Worm (Caenorhabditis elegans) whole organism, midembryonic: Measurements from ENCODE around the gene T10F2.2.

ENCODE experiments used
- T22C8.4 ChIP-seq: fragments of 200-800 bp; sonication (Bioruptor generic); IDR thresholded peaks from 2 replicates; pipeline ENCODE4 v1.3.6; 2022; ENCODE audit warnings: missing genetic modification characterization, missing compliant biosample characterization
- cog-1 ChIP-seq: sonication (generic microtip); optimal IDR thresholded peaks from 2 replicates; lab custom pipeline; 2016; ENCODE audit warnings: missing genetic modification characterization, missing compliant biosample characterization
- flt-1 ChIP-seq: fragments of 200-800 bp; sonication (Bioruptor generic); IDR thresholded peaks from 2 replicates; pipeline ENCODE4 v1.3.6; 2022; ENCODE audit warnings: missing genetic modification characterization, missing compliant biosample characterization
- klf-2 ChIP-seq: fragments of 200-800 bp; sonication (Bioruptor generic); conservative IDR thresholded peaks from 2 replicates; pipeline ENCODE4 v1.3.6; 2022; ENCODE audit warnings: missing genetic modification reagents, missing genetic modification characterization, missing compliant biosample characterization
- med-1 ChIP-seq: sonication (generic microtip); optimal IDR thresholded peaks from 2 replicates; lab custom pipeline; 2017; ENCODE audit warnings: missing genetic modification characterization, mild to moderate bottlenecking, missing compliant biosample characterization, antibody characterized with exemption, missing genetic modification reagents; ENCODE audit not compliant: insufficient read depth
- ref-1 ChIP-seq: fragments of 200-800 bp; sonication (Bioruptor generic); conservative IDR thresholded peaks from 2 replicates; pipeline ENCODE4 v1.3.6; 2022; ENCODE audit warnings: missing genetic modification reagents, missing genetic modification characterization, missing compliant biosample characterization
- tab-1 ChIP-seq: fragments of 200-800 bp; sonication (Bioruptor generic); IDR thresholded peaks from 2 replicates; pipeline ENCODE4 v1.3.6; 2022; ENCODE audit warnings: missing genetic modification characterization, missing compliant biosample characterization
- ztf-23 ChIP-seq: fragments of 200-800 bp; sonication (Bioruptor generic); IDR thresholded peaks from 2 replicates; pipeline ENCODE4 v1.3.6; 2022; ENCODE audit warnings: missing genetic modification reagents, missing genetic modification characterization, missing compliant biosample characterization
- ztf-29 ChIP-seq: fragments of 200-800 bp; sonication (Bioruptor generic); IDR thresholded peaks from 2 replicates; pipeline ENCODE4 v1.3.6; 2022; ENCODE audit warnings: missing genetic modification reagents, missing genetic modification characterization, missing compliant biosample characterization

Gene T10F2.2

ce11 chrIII:5181217-5181616, 16.1 kb upstream of the T10F2.2 start:
- TF ChIP-seq klf-2 (GFP tag; lab: Robert Waterston, UW) = no peak
- no peak for TF ChIP-seq cog-1
- no peak for TF ChIP-seq ref-1 (GFP tag; lab: Robert Waterston, UW)
- no peak for TF ChIP-seq flt-1 (GFP tag; lab: Robert Waterston, UW)

ce11 chrIII:5180588-5180987, 15.5 kb upstream of the T10F2.2 start:
- TF ChIP-seq ztf-23 (0 out of 2 replicates have a peak, but pooled peaks have one; percentile 40), med-1 (GFP tag; lab: Kevin White, UChicago) (no peak)

ce11 chrIII:5179166-5179565, 14.1 kb upstream of the T10F2.2 start:
- TF ChIP-seq T22C8.4 (GFP tag; lab: Robert Waterston, UW) (no peak), cog-1 (no peak), ztf-29 (GFP tag; lab: Robert Waterston, UW) (no peak), med-1 (GFP tag; lab: Kevin White, UChicago) (no peak), flt-1 (GFP tag; lab: Robert Waterston, UW) (no peak), tab-1 (GFP tag; lab: Robert Waterston, UW) (no peak), klf-2 (GFP tag; lab: Robert Waterston, UW) (no peak), ztf-23 (no peak)

ce11 chrIII:5173622-5174021, 8.5 kb upstream of the T10F2.2 start, which contains the start of gene cid-1:
TSS of gene cid-1 (plus strand) at chrIII:5173922.
- TF ChIP-seq cog-1 = no peak
- TF ChIP-seq med-1 (GFP tag; lab: Kevin White, UChicago) = no peak
- no peak for TF ChIP-seq flt-1 (GFP tag; lab: Robert Waterston, UW)
- TF ChIP-seq ztf-29 (GFP tag; lab: Robert Waterston, UW) = no peak
- no peak for TF ChIP-seq ztf-23
- no peak for TF ChIP-seq tab-1 (GFP tag; lab: Robert Waterston, UW)
- no peak for TF ChIP-seq ref-1 (GFP tag; lab: Robert Waterston, UW)
- TF ChIP-seq T22C8.4 (GFP tag; lab: Robert Waterston, UW) = no peak
- no peak for TF ChIP-seq klf-2 (GFP tag; lab: Robert Waterston, UW)

- no peak for TF ChIP-seq T22C8.4 (GFP tag; lab: Robert Waterston, UW)
- TF ChIP-seq ztf-29 (GFP tag; lab: Robert Waterston, UW) = no peak
Measured at ce11 chrIII:5173139-5173538, 8.0 kb upstream of the T10F2.2 start, which contains the start of gene emb-1. TSS of gene emb-1 (plus strand) at chrIII:5173439.

- peak; percentile 76 for TF ChIP-seq ztf-29 (GFP tag; lab: Robert Waterston, UW)
- TF ChIP-seq ztf-23 = peak; percentile 91
- peak; percentile 54 for TF ChIP-seq ref-1 (GFP tag; lab: Robert Waterston, UW)
- peak; percentile 68; the same call in 1 of the 2 replicates for TF ChIP-seq T22C8.4 (GFP tag; lab: Robert Waterston, UW)
- TF ChIP-seq med-1 (GFP tag; lab: Kevin White, UChicago) = no peak
- peak; percentile 68 for TF ChIP-seq cog-1
- TF ChIP-seq klf-2 (GFP tag; lab: Robert Waterston, UW) = peak; percentile 86
- TF ChIP-seq tab-1 (GFP tag; lab: Robert Waterston, UW) = peak; percentile 74; the same call in 1 of the 2 replicates
- TF ChIP-seq flt-1 (GFP tag; lab: Robert Waterston, UW) = peak; percentile 93
Measured at ce11 chrIII:5172470-5172869, 7.4 kb upstream of the T10F2.2 start, which contains the start of gene K10D2.5. TSS of gene K10D2.5 (plus strand) at chrIII:5172720.

ce11 chrIII:5171945-5172344, 6.8 kb upstream of the T10F2.2 start, which contains the start of gene prp-19:
TSS of gene prp-19 (minus strand) at chrIII:5172045.
- TF ChIP-seq klf-2 (GFP tag; lab: Robert Waterston, UW) (no peak), tab-1 (GFP tag; lab: Robert Waterston, UW) (no peak), ztf-29 (GFP tag; lab: Robert Waterston, UW) (no peak), flt-1 (GFP tag; lab: Robert Waterston, UW) (no peak), ztf-23 (no peak), med-1 (GFP tag; lab: Kevin White, UChicago) (no peak), ref-1 (GFP tag; lab: Robert Waterston, UW) (no peak), cog-1 (no peak), T22C8.4 (GFP tag; lab: Robert Waterston, UW) (no peak)

ce11 chrIII:5169699-5170098, 4.6 kb upstream of the T10F2.2 start, which contains the start of gene ulp-1:
TSS of gene ulp-1 (minus strand) at chrIII:5169799.
- TF ChIP-seq ref-1 (GFP tag; lab: Robert Waterston, UW) (no peak), med-1 (GFP tag; lab: Kevin White, UChicago) (no peak), ztf-29 (GFP tag; lab: Robert Waterston, UW) (no peak), ztf-23 (no peak)

- TF ChIP-seq flt-1 (GFP tag; lab: Robert Waterston, UW) = no peak
- no peak for TF ChIP-seq ztf-29 (GFP tag; lab: Robert Waterston, UW)
Measured at ce11 chrIII:5165745-5166144, 634 bp upstream of the T10F2.2 start.

ce11 chrIII:5162820-5163631, 2.1 kb downstream of the T10F2.2 start, which contains the start of gene gars-1:
TSS of gene gars-1 (minus strand) at chrIII:5163627.
- TF ChIP-seq med-1 (GFP tag; lab: Kevin White, UChicago) = no peak
- no peak for TF ChIP-seq klf-2 (GFP tag; lab: Robert Waterston, UW)
- TF ChIP-seq ztf-23 = no peak
- TF ChIP-seq T22C8.4 (GFP tag; lab: Robert Waterston, UW) = no peak
- no peak for TF ChIP-seq tab-1 (GFP tag; lab: Robert Waterston, UW)
- TF ChIP-seq flt-1 (GFP tag; lab: Robert Waterston, UW) = no peak
- TF ChIP-seq ref-1 (GFP tag; lab: Robert Waterston, UW) = no peak
- no peak for TF ChIP-seq cog-1
- TF ChIP-seq ztf-29 (GFP tag; lab: Robert Waterston, UW) = no peak
